Fruit fly (Drosophila melanogaster): ENCODE data around the gene Drak.

Gene Drak

DNA sequence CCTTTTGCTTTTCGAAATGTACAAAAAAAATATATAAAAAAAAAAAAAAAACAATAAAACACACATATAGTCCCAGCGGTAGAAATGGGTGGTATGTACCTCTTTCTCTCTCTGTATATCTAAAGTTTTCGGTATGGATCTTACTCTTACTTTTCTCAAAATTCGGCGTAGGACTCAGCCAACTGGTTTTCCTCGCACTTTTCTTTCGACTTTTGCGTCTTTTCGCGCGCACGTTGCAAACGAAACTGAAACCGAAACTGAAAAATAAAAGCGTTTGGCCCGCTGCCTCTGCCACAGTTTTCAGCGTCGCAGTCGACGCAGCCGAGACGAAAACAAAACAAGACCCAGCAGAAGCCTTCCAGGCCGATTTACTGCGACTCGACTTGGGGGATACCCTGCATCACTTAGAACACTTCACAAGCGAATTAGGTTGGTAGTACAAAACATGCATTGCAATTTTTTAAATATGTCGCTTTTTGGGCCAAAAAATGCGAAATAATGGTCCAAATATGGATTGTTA is 65.5 kb downstream of the Drak start, which contains the start of gene CG1572 (continued):
- TF ChIP-seq Adf1 (GFP tag; IDR thresholded peaks at IDR 0.05), result peak; percentile 92
- peak; percentile 8; the same call in 1 of the 2 replicates for TF ChIP-seq CG13287 (GFP tag; IDR thresholded peaks at IDR 0.05; ENCODE audit: partially characterized antibody)
- TF ChIP-seq CG6175 (GFP tag; IDR thresholded peaks at IDR 0.05), result 0 out of 3 replicates have a peak, but pooled peaks have one; percentile 56
- TF ChIP-seq CG18011 (GFP tag; optimal IDR thresholded peaks at IDR 0.05), result peak; percentile 0
- TF ChIP-seq Med (GFP tag), result peak; percentile 79
- 0 out of 2 replicates have a peak, but pooled peaks have one; percentile 29 for TF ChIP-seq CG6689 (GFP tag; IDR thresholded peaks at IDR 0.05)
- peak; percentile 16 for TF ChIP-seq Hmr (GFP tag; optimal IDR thresholded peaks at IDR 0.05)
- no peak for TF ChIP-seq CG12391 (tag; optimal IDR thresholded peaks at IDR 0.05)
- TF ChIP-seq CG7987 (GFP tag; optimal IDR thresholded peaks at IDR 0.05), result peak; percentile 24
- peak; percentile 42 for TF ChIP-seq CG32532 (GFP tag; IDR thresholded peaks at IDR 0.05)
- TF ChIP-seq Myb (GFP tag; optimal IDR thresholded peaks at IDR 0.05), result no peak
- 0 out of 4 replicates have a peak, but pooled peaks have one; percentile 46 for TF ChIP-seq chinmo (GFP tag; IDR thresholded peaks at IDR 0.05; ENCODE audit: partially characterized antibody)
- TF ChIP-seq HLH54F (GFP tag; optimal IDR thresholded peaks at IDR 0.05), result no peak
- no peak for TF ChIP-seq Rx (GFP tag; IDR thresholded peaks at IDR 0.05)
- TF ChIP-seq CG3995 (GFP tag; optimal IDR thresholded peaks at IDR 0.05), result no peak
- peak in 1 of 2 experiments; percentile 0 for TF ChIP-seq dpn (GFP tag; optimal IDR thresholded peaks at IDR 0.05)
- TF ChIP-seq ash1 (GFP tag; optimal IDR thresholded peaks at IDR 0.05), result no peak
- no peak for TF ChIP-seq CG16813 (GFP tag; IDR thresholded peaks at IDR 0.05; ENCODE audit: partially characterized antibody)
- no peak for TF ChIP-seq gsb (GFP tag; IDR thresholded peaks at IDR 0.05)

DNA sequence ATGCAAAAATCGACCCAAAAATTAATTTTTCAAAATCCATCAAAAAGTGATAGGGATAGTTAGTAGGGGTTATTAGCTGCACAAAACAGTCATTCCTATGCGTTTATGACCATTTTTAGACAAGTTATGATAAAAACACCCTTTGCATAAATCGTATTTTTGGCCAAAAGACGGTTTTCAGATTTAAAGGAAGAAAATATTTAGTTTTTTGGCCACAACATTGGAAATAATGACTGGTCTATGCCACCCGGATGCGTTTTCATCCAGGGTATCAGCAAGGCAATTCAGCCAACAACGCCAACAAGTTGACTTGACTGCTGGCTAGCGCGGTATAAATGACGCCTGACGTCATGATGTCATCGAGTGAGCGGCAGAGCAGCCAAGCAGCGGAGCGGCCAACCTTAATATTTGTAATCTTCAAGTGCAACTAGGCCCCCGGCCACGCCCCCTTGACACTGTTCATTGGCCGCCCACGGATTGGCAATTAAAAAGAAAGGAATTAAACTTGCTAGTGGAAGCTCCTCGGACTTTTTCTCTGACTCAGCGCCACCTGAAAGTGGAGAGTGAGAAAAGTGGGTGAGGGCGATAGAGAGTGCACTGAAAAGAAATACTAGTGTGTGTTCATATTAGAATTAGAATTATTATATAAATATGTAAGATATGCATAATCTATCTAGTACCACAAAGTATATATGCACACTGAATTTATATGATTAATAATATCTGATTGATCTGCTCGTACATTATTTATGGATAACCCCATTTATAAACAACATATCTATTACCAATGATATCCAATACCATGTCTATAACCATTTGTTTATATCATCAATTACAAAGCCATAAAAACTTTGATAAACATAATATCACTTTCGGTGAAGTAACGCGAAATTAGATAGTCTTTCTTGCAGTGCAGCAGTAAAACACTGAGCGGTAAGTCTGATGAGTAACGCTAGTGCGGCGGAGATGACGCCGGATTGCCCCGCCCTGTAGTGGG is 67.1 kb downstream of the Drak start:
- TF ChIP-seq repo (GFP tag; optimal IDR thresholded peaks at IDR 0.05) (no peak), seq (GFP tag; IDR thresholded peaks at IDR 0.05) (no peak), Antp (GFP tag; optimal IDR thresholded peaks at IDR 0.05) (peak; percentile 33), yki (optimal IDR thresholded peaks at IDR 0.05) (no peak), corto (GFP tag; optimal IDR thresholded peaks at IDR 0.05) (no peak), gem (tag; optimal IDR thresholded peaks at IDR 0.05) (peak; percentile 93), CG12071 (GFP tag; optimal IDR thresholded peaks at IDR 0.05) (peak; percentile 37), CG17802 (tag; optimal IDR thresholded peaks at IDR 0.05) (no peak), Oaz (GFP tag; IDR thresholded peaks at IDR 0.05) (peak; percentile 42; the same call in 1 of the 2 replicates), CG1602 (GFP tag; optimal IDR thresholded peaks at IDR 0.05) (peak; percentile 75), gcm (GFP tag; optimal IDR thresholded peaks at IDR 0.05) (peak; percentile 81), CG15073 (GFP tag; optimal IDR thresholded peaks at IDR 0.05) (peak; percentile 2), Dek (tag; optimal IDR thresholded peaks at IDR 0.05) (peak; percentile 90), CG17385 (GFP tag; optimal IDR thresholded peaks at IDR 0.05) (peak; percentile 86), CG34224 (GFP tag; IDR thresholded peaks at IDR 0.05; ENCODE audit: partially characterized antibody) (no peak), H2.0 (GFP tag; IDR thresholded peaks at IDR 0.05) (peak; percentile 58; the same call in 1 of the 2 replicates), Gug (GFP tag; IDR thresholded peaks at IDR 0.05) (0 out of 4 replicates have a peak, but pooled peaks have one; percentile 17), cad (GFP tag; optimal IDR thresholded peaks at IDR 0.05) (no peak), Six4 (GFP tag; optimal IDR thresholded peaks at IDR 0.05) (peak; percentile 68), CG4730 (GFP tag; IDR thresholded peaks at IDR 0.05) (peak; percentile 39; the same call in 1 of the 2 replicates), CG16815 (GFP tag; optimal IDR thresholded peaks at IDR 0.05) (peak; percentile 57), Asciz (GFP tag; optimal IDR thresholded peaks at IDR 0.05) (peak; percentile 81), chif (GFP tag; optimal IDR thresholded peaks at IDR 0.05) (peak; percentile 39 to 40), emc (GFP tag; optimal IDR thresholded peaks at IDR 0.05) (no peak), h (optimal IDR thresholded peaks at IDR 0.05) (no peak), CG13624 (GFP tag; optimal IDR thresholded peaks at IDR 0.05) (peak; percentile 27), Myb (GFP tag; optimal IDR thresholded peaks at IDR 0.05) (peak; percentile 20), Pdp1 (GFP tag; optimal IDR thresholded peaks at IDR 0.05) (peak; percentile 47 to 48), trem (tag; optimal IDR thresholded peaks at IDR 0.05) (peak; percentile 58)

All from whole organism, embryonic.